Fruit fly (Drosophila melanogaster) whole organism, prepupa: ENCODE data around the gene SdhD.

ENCODE experiments used
- Blimp-1 ChIP-seq: fragments of 200-800 bp; sonication (Bioruptor generic); optimal IDR thresholded peaks from 3 replicates; lab custom pipeline; 2017; ENCODE audit warnings: missing biosample characterization, missing genetic modification characterization, mild to moderate bottlenecking, moderate library complexity, missing genetic modification reagents
- CG10631 ChIP-seq: fragments of 200-800 bp; sonication (Bioruptor generic); optimal IDR thresholded peaks from 2 replicates; lab custom pipeline; 2016; ENCODE audit warnings: missing biosample characterization, missing genetic modification characterization
- CG10669 ChIP-seq: fragments of 200-800 bp; sonication (Bioruptor generic); optimal IDR thresholded peaks from 3 replicates; lab custom pipeline; 2018; ENCODE audit warnings: missing biosample characterization, mild to moderate bottlenecking, missing genetic modification characterization, moderate library complexity
- CG15336 ChIP-seq: fragments of 200-800 bp; sonication (Bioruptor generic); IDR thresholded peaks from 2 replicates; pipeline ENCODE4 v1.3.6; 2022; ENCODE audit warnings: missing biosample characterization, missing genetic modification characterization
- CG16779 ChIP-seq: fragments of 200-800 bp; sonication (Bioruptor generic); optimal IDR thresholded peaks from 3 replicates; lab custom pipeline; 2017; ENCODE audit warnings: missing biosample characterization, mild to moderate bottlenecking, missing genetic modification characterization
- CG3032 ChIP-seq: fragments of 200-800 bp; optimal IDR thresholded peaks from 2 replicates; lab custom pipeline; 2019; ENCODE audit warnings: missing biosample characterization, mild to moderate bottlenecking, missing genetic modification characterization, moderate library complexity
- CG31627 ChIP-seq: fragments of 200-800 bp; sonication (Bioruptor generic); optimal IDR thresholded peaks from 3 replicates; lab custom pipeline; 2016; ENCODE audit warnings: missing biosample characterization, missing genetic modification characterization
- CG3919 ChIP-seq: fragments of 200-800 bp; sonication (Bioruptor generic); optimal IDR thresholded peaks from 3 replicates; lab custom pipeline; 2016; ENCODE audit warnings: missing biosample characterization, missing genetic modification characterization
- CG4318 ChIP-seq: fragments of 200-800 bp; sonication (Bioruptor generic); optimal IDR thresholded peaks from 3 replicates; lab custom pipeline; 2017; ENCODE audit warnings: missing biosample characterization, mild to moderate bottlenecking, missing genetic modification characterization
- CG6163 ChIP-seq: fragments of 200-800 bp; sonication (Bioruptor generic); IDR thresholded peaks from 3 replicates; pipeline ENCODE4 v1.3.6; 2022; ENCODE audit warnings: missing biosample characterization, missing genetic modification characterization
- CG6276 ChIP-seq: fragments of 200-800 bp; sonication (Bioruptor generic); optimal IDR thresholded peaks from 2 replicates; lab custom pipeline; 2017; ENCODE audit warnings: missing biosample characterization, mild to moderate bottlenecking, missing genetic modification characterization
- CG6792 ChIP-seq: fragments of 200-800 bp; sonication (Bioruptor generic); optimal IDR thresholded peaks from 3 replicates; lab custom pipeline; 2016; ENCODE audit warnings: missing biosample characterization, missing genetic modification characterization
- CG6808 ChIP-seq: fragments of 200-800 bp; sonication (Bioruptor generic); optimal IDR thresholded peaks from 3 replicates; lab custom pipeline; 2017; ENCODE audit warnings: missing biosample characterization, missing genetic modification characterization, mild to moderate bottlenecking, moderate library complexity, missing genetic modification reagents
- CG6854 ChIP-seq: fragments of 200-800 bp; sonication (Bioruptor generic); optimal IDR thresholded peaks from 2 replicates; lab custom pipeline; 2017; ENCODE audit warnings: missing biosample characterization, mild to moderate bottlenecking, missing genetic modification characterization
- CG7368 ChIP-seq: fragments of 200-800 bp; sonication (Bioruptor generic); optimal IDR thresholded peaks from 3 replicates; lab custom pipeline; 2016; ENCODE audit warnings: missing biosample characterization, missing genetic modification characterization
- CG8119 ChIP-seq: fragments of 200-800 bp; sonication (Bioruptor generic); IDR thresholded peaks from 3 replicates; pipeline ENCODE4 v1.3.6; 2022; ENCODE audit warnings: missing biosample characterization, missing genetic modification characterization
- CG8319 ChIP-seq: fragments of 200-800 bp; sonication (Bioruptor generic); optimal IDR thresholded peaks from 3 replicates; lab custom pipeline; 2016; ENCODE audit warnings: missing biosample characterization, missing genetic modification characterization
- CG8632 ChIP-seq: fragments of 200-800 bp; sonication (Bioruptor generic); optimal IDR thresholded peaks from 3 replicates; lab custom pipeline; 2016; ENCODE audit warnings: missing biosample characterization, missing genetic modification characterization
- CG9139 ChIP-seq: fragments of 200-800 bp; sonication (Bioruptor generic); optimal IDR thresholded peaks from 3 replicates; lab custom pipeline; 2017; ENCODE audit warnings: missing biosample characterization, mild to moderate bottlenecking, missing genetic modification characterization
- Eip78C ChIP-seq: fragments of 200-800 bp; sonication (Bioruptor generic); peaks from one replicate; lab custom pipeline; 2016; ENCODE audit warnings: missing biosample characterization, missing genetic modification characterization
- Eip93F ChIP-seq: fragments of 200-800 bp; sonication (Bioruptor generic); optimal IDR thresholded peaks from 2 replicates; lab custom pipeline; 2016; ENCODE audit warnings: missing biosample characterization, mild to moderate bottlenecking, missing genetic modification characterization
- Ets96B ChIP-seq: fragments of 200-800 bp; optimal IDR thresholded peaks from 2 replicates; lab custom pipeline; 2019; ENCODE audit warnings: missing biosample characterization, mild to moderate bottlenecking, missing genetic modification characterization, moderate library complexity
- Hr4 ChIP-seq: fragments of 200-800 bp; sonication (Bioruptor generic); optimal IDR thresholded peaks from 3 replicates; lab custom pipeline; 2016; ENCODE audit warnings: missing biosample characterization, missing genetic modification characterization
- Lpt ChIP-seq: fragments of 200-800 bp; sonication (Bioruptor generic); optimal IDR thresholded peaks from 3 replicates; lab custom pipeline; 2016; ENCODE audit warnings: missing biosample characterization, missing genetic modification characterization
- Met ChIP-seq: fragments of 200-800 bp; sonication (Bioruptor generic); optimal IDR thresholded peaks from 3 replicates; lab custom pipeline; 2016; ENCODE audit warnings: missing biosample characterization, missing genetic modification characterization
- OdsH ChIP-seq: fragments of 200-800 bp; sonication (Bioruptor generic); optimal IDR thresholded peaks from 3 replicates; lab custom pipeline; 2016; ENCODE audit warnings: missing biosample characterization, missing genetic modification characterization
- Smox ChIP-seq: fragments of 200-800 bp; sonication (Bioruptor generic); optimal IDR thresholded peaks from 3 replicates; lab custom pipeline; 2016; ENCODE audit warnings: missing biosample characterization, missing genetic modification characterization
- Sox102F ChIP-seq: fragments of 200-800 bp; sonication (Bioruptor generic); optimal IDR thresholded peaks from 2 replicates; lab custom pipeline; 2016; ENCODE audit warnings: missing biosample characterization, mild to moderate bottlenecking, missing genetic modification characterization
- Sox14 ChIP-seq: fragments of 200-800 bp; sonication (Bioruptor generic); optimal IDR thresholded peaks from 3 replicates; lab custom pipeline; 2016; ENCODE audit warnings: missing biosample characterization, missing genetic modification characterization
- Sox15 ChIP-seq: fragments of 200-800 bp; sonication (Bioruptor generic); optimal IDR thresholded peaks from 3 replicates; lab custom pipeline; 2016; ENCODE audit warnings: missing biosample characterization, missing genetic modification characterization
- achi ChIP-seq: fragments of 200-800 bp; sonication (Bioruptor generic); optimal IDR thresholded peaks from 3 replicates; lab custom pipeline; 2016; ENCODE audit warnings: missing biosample characterization, missing genetic modification characterization
- cyc ChIP-seq: fragments of 200-800 bp; sonication (Bioruptor generic); optimal IDR thresholded peaks from 3 replicates; lab custom pipeline; 2016; ENCODE audit warnings: missing biosample characterization, missing genetic modification characterization
- dac ChIP-seq: fragments of 200-800 bp; sonication (Bioruptor generic); optimal IDR thresholded peaks from 2 replicates; lab custom pipeline; 2017; ENCODE audit warnings: missing biosample characterization, mild to moderate bottlenecking, missing genetic modification characterization
- dsx ChIP-seq: fragments of 200-800 bp; optimal IDR thresholded peaks from 3 replicates; lab custom pipeline; 2019; ENCODE audit warnings: missing biosample characterization, mild to moderate bottlenecking, missing genetic modification characterization, moderate library complexity; ENCODE audit not compliant: poor library complexity, severe bottlenecking
- eg ChIP-seq: fragments of 200-800 bp; sonication (Bioruptor generic); IDR thresholded peaks from 3 replicates; pipeline ENCODE4 v1.3.6; 2022; ENCODE audit warnings: missing biosample characterization, missing genetic modification characterization
- fkh ChIP-seq: fragments of 200-800 bp; sonication (Bioruptor generic); optimal IDR thresholded peaks from 3 replicates; lab custom pipeline; 2017; ENCODE audit warnings: missing biosample characterization, mild to moderate bottlenecking, missing genetic modification characterization, moderate library complexity
- lz ChIP-seq: fragments of 200-800 bp; sonication (Bioruptor generic); optimal IDR thresholded peaks from 3 replicates; lab custom pipeline; 2016; ENCODE audit warnings: missing biosample characterization, missing genetic modification characterization
- net ChIP-seq: fragments of 200-800 bp; sonication (Bioruptor generic); optimal IDR thresholded peaks from 3 replicates; lab custom pipeline; 2016; ENCODE audit warnings: missing biosample characterization, missing genetic modification characterization
- pdm3 ChIP-seq: fragments of 200-800 bp; sonication (Bioruptor generic); optimal IDR thresholded peaks from 3 replicates; lab custom pipeline; 2016; ENCODE audit warnings: missing biosample characterization, missing genetic modification characterization
- salr ChIP-seq, 2 experiments: fragments of 200-800 bp; sonication (Bioruptor generic); optimal IDR thresholded peaks; 3 replicates each; lab custom pipeline; 2016 to 2018; ENCODE audit warnings: missing biosample characterization in 2 of 2, missing genetic modification characterization in 2 of 2, mild to moderate bottlenecking in 1 of 2
- spab ChIP-seq: fragments of 200-800 bp; sonication (Bioruptor generic); optimal IDR thresholded peaks from 2 replicates; lab custom pipeline; 2017; ENCODE audit warnings: missing biosample characterization, mild to moderate bottlenecking, missing genetic modification characterization, missing genetic modification reagents
- ss ChIP-seq, 2 experiments: fragments of 200-800 bp; sonication (Bioruptor generic); optimal IDR thresholded peaks; 2 replicates in 1 of 2; 3 replicates in 1 of 2; lab custom pipeline; 2017 to 2018; ENCODE audit warnings: mild to moderate bottlenecking in 2 of 2, missing biosample characterization in 2 of 2, missing genetic modification characterization in 2 of 2, moderate library complexity in 1 of 2
- svp ChIP-seq: fragments of 200-800 bp; sonication (Bioruptor generic); peaks from one replicate; lab custom pipeline; 2016; ENCODE audit warnings: missing biosample characterization, missing genetic modification characterization
- topi ChIP-seq: fragments of 200-800 bp; sonication (Bioruptor generic); optimal IDR thresholded peaks from 3 replicates; lab custom pipeline; 2016; ENCODE audit warnings: missing biosample characterization, missing genetic modification characterization
- vri ChIP-seq: fragments of 200-800 bp; sonication (Bioruptor generic); optimal IDR thresholded peaks from 3 replicates; lab custom pipeline; 2016; ENCODE audit warnings: missing biosample characterization, mild to moderate bottlenecking, missing genetic modification characterization

The SdhD gene

DNA sequence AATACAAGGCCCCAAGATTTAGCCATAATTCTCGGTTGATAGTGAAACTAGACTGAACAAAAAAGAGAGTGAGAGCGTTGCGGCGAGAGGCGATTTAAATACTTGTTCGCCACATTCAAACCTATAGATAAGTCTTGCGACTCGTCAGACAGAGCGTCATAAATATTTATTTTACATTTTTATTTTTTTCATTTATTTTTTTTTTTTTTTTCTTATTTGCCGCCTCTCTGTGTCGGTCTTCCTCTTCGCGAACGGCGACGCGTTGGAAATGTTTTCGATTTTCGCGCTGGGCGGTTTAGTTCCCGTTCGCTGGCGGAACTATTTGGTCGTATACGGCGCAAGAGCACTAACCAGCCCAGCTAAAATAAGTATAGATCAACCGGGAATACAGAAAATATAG is 32.3 kb downstream of the SdhD start (continued):
- TF ChIP-seq Hr4 (GFP tag; lab: Kevin White, UChicago) (no peak), spab (GFP tag; lab: Kevin White, UChicago) (peak; percentile 6), Eip78C (GFP tag; lab: Kevin White, UChicago) (peak; percentile 71), CG15336 (GFP tag; lab: Robert Waterston, UW) (peak; percentile 36; the same call in 1 of the 2 replicates), CG6792 (GFP tag; lab: Kevin White, UChicago) (no peak), CG8319 (GFP tag; lab: Kevin White, UChicago) (no peak), Blimp-1 (GFP tag; lab: Kevin White, UChicago) (no peak)
- TF ChIP-seq, all 60 proteins: peak for 24

- no peak for TF ChIP-seq Sox102F
- no peak for TF ChIP-seq CG4318
- TF ChIP-seq Eip93F = no peak
- TF ChIP-seq CG3032 = no peak
- no peak for TF ChIP-seq achi (GFP tag; lab: Kevin White, UChicago)
- TF ChIP-seq CG16779 (tag; lab: Kevin White, UChicago) = no peak
- no peak for TF ChIP-seq pdm3 (GFP tag; lab: Kevin White, UChicago)
- no peak for TF ChIP-seq CG6163 (GFP tag; lab: Robert Waterston, UW)
- no peak for TF ChIP-seq fkh (GFP tag; lab: Kevin White, UChicago)
- TF ChIP-seq CG8632 (GFP tag; lab: Kevin White, UChicago) = no peak
- no peak for TF ChIP-seq dac (GFP tag; lab: Kevin White, UChicago)
- TF ChIP-seq topi (GFP tag; lab: Kevin White, UChicago) = no peak
- no peak for TF ChIP-seq CG10631
- no peak for TF ChIP-seq cyc (GFP tag; lab: Kevin White, UChicago)
- no peak for TF ChIP-seq CG6854 (GFP tag; lab: Kevin White, UChicago)
- no peak for TF ChIP-seq Lpt (GFP tag; lab: Kevin White, UChicago)
- no peak for TF ChIP-seq ss (GFP tag; optimal IDR thresholded peaks at IDR 0.05; lab: Kevin White, UChicago)
- no peak for TF ChIP-seq Met (GFP tag; lab: Kevin White, UChicago)
- TF ChIP-seq CG10669 (GFP tag; lab: Kevin White, UChicago) = no peak
These were observed 32.7 kb downstream of the SdhD start for dm6 chr3R:23727657-23728056.

DNA sequence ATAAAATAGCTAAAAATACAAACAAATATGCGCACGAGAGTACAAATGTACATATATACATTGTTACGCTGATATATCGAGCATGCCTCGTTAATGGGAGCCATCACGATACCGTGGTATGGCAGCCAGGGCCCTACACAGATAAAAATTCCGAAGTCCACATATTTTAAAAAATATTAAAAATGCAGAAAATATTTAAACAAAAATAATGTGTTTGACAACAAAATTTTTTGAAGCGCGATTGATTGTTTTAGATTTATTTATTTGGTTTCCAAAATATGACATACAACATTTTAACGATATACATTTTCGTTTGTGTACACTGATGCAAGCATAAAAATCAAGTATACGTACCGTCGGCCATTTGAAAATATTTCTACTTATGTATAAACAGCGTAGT is 33.7 kb downstream of the SdhD start:
- TF ChIP-seq CG9139 (no peak), Lpt (GFP tag; lab: Kevin White, UChicago) (peak; percentile 47), Sox14 (GFP tag; lab: Kevin White, UChicago) (peak; percentile 66), eg (peak; percentile 86), spab (GFP tag; lab: Kevin White, UChicago) (peak; percentile 23), Met (GFP tag; lab: Kevin White, UChicago) (peak; percentile 68), CG8119 (peak; percentile 82), CG3032 (peak; percentile 54), ss (GFP tag; optimal IDR thresholded peaks at IDR 0.05; lab: Kevin White, UChicago) (peak in 1 of 2 experiments; percentile 49), Ets96B (peak; percentile 62), OdsH (peak; percentile 76), Eip93F (no peak), lz (GFP tag; lab: Kevin White, UChicago) (peak; percentile 59), pdm3 (GFP tag; lab: Kevin White, UChicago) (peak; percentile 74), CG6276 (peak; percentile 75), salr (GFP tag; optimal IDR thresholded peaks at IDR 0.05; lab: Kevin White, UChicago) (peak in 1 of 2 experiments; percentile 70), CG10669 (GFP tag; lab: Kevin White, UChicago) (peak; percentile 55), vri (peak; percentile 50), CG15336 (GFP tag; lab: Robert Waterston, UW) (peak; percentile 85), Sox15 (GFP tag; lab: Kevin White, UChicago) (peak; percentile 43), svp (GFP tag; lab: Kevin White, UChicago) (peak; percentile 84), CG6808 (peak; percentile 61), CG10631 (peak; percentile 60), net (GFP tag; lab: Kevin White, UChicago) (peak; percentile 79), dsx (peak; percentile 47), fkh (GFP tag; lab: Kevin White, UChicago) (peak; percentile 54), CG4318 (peak; percentile 33), CG7368 (GFP tag; lab: Kevin White, UChicago) (peak; percentile 46), CG6792 (GFP tag; lab: Kevin White, UChicago) (peak; percentile 61), CG6163 (GFP tag; lab: Robert Waterston, UW) (peak; percentile 78), Smox (GFP tag; lab: Kevin White, UChicago) (peak; percentile 65), CG3919 (GFP tag; lab: Kevin White, UChicago) (peak; percentile 65), CG6854 (GFP tag; lab: Kevin White, UChicago) (no peak), topi (GFP tag; lab: Kevin White, UChicago) (peak; percentile 62), CG31627 (GFP tag; lab: Kevin White, UChicago) (peak; percentile 58)
